Worm (Caenorhabditis elegans) whole organism, L3 larva: ENCODE data around the gene F38H4.5.

Experiments
- aly-2 ChIP-seq: fragments of 150-350 bp; optimal IDR thresholded peaks from 2 replicates; lab custom pipeline; 2014; ENCODE audit warnings: missing biosample characterization, missing genetic modification characterization
- egl-27 ChIP-seq: sonication (generic microtip); optimal IDR thresholded peaks from 4 replicates; lab custom pipeline; 2017; ENCODE audit warnings: missing biosample characterization, missing genetic modification reagents, missing genetic modification characterization
- elt-1 ChIP-seq: fragments of 150-350 bp; optimal IDR thresholded peaks from 2 replicates; lab custom pipeline; 2014; ENCODE audit warnings: missing biosample characterization, missing genetic modification characterization
- nfya-1 ChIP-seq: sonication (generic microtip); optimal IDR thresholded peaks from 2 replicates; lab custom pipeline; 2017; ENCODE audit warnings: missing genetic modification characterization, mild to moderate bottlenecking, missing compliant biosample characterization, antibody characterized with exemption, moderate library complexity; ENCODE audit not compliant: insufficient read depth
- nhr-237 ChIP-seq: fragments of 150-350 bp; optimal IDR thresholded peaks from 2 replicates; lab custom pipeline; 2014; ENCODE audit warnings: missing biosample characterization, missing genetic modification characterization
- nhr-25 ChIP-seq: sonication (generic microtip); optimal IDR thresholded peaks from 2 replicates; lab custom pipeline; 2017; ENCODE audit warnings: missing biosample characterization, missing genetic modification characterization
- ztf-4 ChIP-seq: fragments of 150-350 bp; optimal IDR thresholded peaks from 2 replicates; lab custom pipeline; 2014; ENCODE audit warnings: missing biosample characterization, missing genetic modification characterization

DNA sequence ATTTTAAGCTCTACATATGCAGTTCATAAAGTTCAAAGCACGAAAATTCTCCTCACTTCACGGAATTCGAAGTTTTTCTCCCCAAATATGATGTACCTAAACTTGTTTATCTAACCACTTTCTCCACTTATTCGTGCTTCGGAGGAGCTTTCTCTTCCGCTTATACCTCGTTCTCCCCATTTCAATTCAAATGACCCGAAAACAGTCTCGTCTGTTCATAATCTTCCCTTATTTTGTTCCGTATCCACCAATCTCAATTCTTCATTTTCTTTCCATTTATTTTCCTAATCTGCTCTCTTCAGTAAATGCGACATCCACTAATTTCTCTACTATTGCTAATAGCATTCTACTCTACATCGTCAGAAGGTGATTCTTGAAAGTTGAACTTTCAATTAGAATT is 33.3 kb downstream of the F38H4.5 start, which contains the start of gene let-653:
- TF ChIP-seq nhr-237 (tag; lab: Kevin White, UChicago): no peak
- TF ChIP-seq aly-2 (tag; lab: Kevin White, UChicago): no peak
- no peak for TF ChIP-seq nhr-25 (tag; lab: Kevin White, UChicago)
- TF ChIP-seq elt-1 (tag; lab: Kevin White, UChicago): no peak
- TF ChIP-seq egl-27: no peak
- TF ChIP-seq nfya-1: no peak
- no peak for TF ChIP-seq ztf-4 (tag; lab: Kevin White, UChicago)
